Worm (Caenorhabditis elegans): Measurements from ENCODE around the gene C18H7.12.
A peak's percentile ranks its signal among the peaks of the same experiment; 100 is the strongest.

DNA sequence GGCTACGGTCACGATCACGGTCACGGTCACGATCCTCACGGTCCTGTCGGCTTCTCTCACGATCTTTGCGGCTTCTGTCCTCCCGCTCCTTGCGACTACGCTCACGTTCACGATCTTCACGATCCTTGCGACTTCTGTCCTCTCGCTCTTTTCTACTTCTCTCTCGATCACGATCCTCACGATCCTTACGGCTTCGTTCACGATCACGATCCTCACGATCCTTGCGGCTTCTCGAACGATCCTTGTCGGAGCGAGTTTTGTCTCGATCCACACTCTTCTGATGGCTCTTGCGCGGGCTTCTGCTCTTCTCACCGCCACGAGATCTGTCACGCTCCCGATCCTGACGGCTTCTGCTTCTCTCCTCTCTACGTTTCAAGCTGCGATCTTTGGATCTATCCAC, 7.1 kb downstream of the C18H7.12 start:
- TF ChIP-seq bed-1 (GFP tag; IDR thresholded peaks at IDR 0.05) (no peak), K11D2.4 (GFP tag; IDR thresholded peaks at IDR 0.05) (no peak), unc-62 (GFP tag; optimal IDR thresholded peaks at IDR 0.05) (no peak), egrh-3 (GFP tag; IDR thresholded peaks at IDR 0.05) (peak; percentile 7; the same call in 1 of the 2 replicates), nfya-1 (tag; optimal IDR thresholded peaks at IDR 0.05; ENCODE audit: borderline replicate concordance, insufficient read depth) (no peak), hlh-12 (tag; optimal IDR thresholded peaks at IDR 0.05) (no peak)

Measured in whole organism, young adult.